Fruit fly (Drosophila melanogaster) whole organism, prepupa: Measurements from ENCODE around the gene CG5863.
"Not testable (repeated sequence)": the region's sequence is repeated elsewhere in the genome, so short reads cannot be mapped to it uniquely, and the experiment has no call there.

Experiments used
- CG15336 ChIP-seq: fragments of 200-800 bp; sonication (Bioruptor generic); IDR thresholded peaks from 2 replicates; pipeline ENCODE4 v1.3.6; 2022; ENCODE audit warnings: missing biosample characterization, missing genetic modification characterization
- CG1621 ChIP-seq: fragments of 200-800 bp; sonication (Bioruptor generic); optimal IDR thresholded peaks from 3 replicates; lab custom pipeline; 2018; ENCODE audit warnings: missing biosample characterization, mild to moderate bottlenecking, missing genetic modification characterization
- CG31627 ChIP-seq: fragments of 200-800 bp; sonication (Bioruptor generic); optimal IDR thresholded peaks from 3 replicates; lab custom pipeline; 2016; ENCODE audit warnings: missing biosample characterization, missing genetic modification characterization
- CG6854 ChIP-seq: fragments of 200-800 bp; sonication (Bioruptor generic); optimal IDR thresholded peaks from 2 replicates; lab custom pipeline; 2017; ENCODE audit warnings: missing biosample characterization, mild to moderate bottlenecking, missing genetic modification characterization
- Eip78C ChIP-seq: fragments of 200-800 bp; sonication (Bioruptor generic); peaks from one replicate; lab custom pipeline; 2016; ENCODE audit warnings: missing biosample characterization, missing genetic modification characterization
- Hr38 ChIP-seq: sonication (Bioruptor generic); optimal IDR thresholded peaks from 2 replicates; lab custom pipeline; 2016; ENCODE audit warnings: missing biosample characterization, missing genetic modification characterization
- Met ChIP-seq: fragments of 200-800 bp; sonication (Bioruptor generic); optimal IDR thresholded peaks from 3 replicates; lab custom pipeline; 2016; ENCODE audit warnings: missing biosample characterization, missing genetic modification characterization
- fkh ChIP-seq: fragments of 200-800 bp; sonication (Bioruptor generic); optimal IDR thresholded peaks from 3 replicates; lab custom pipeline; 2017; ENCODE audit warnings: missing biosample characterization, mild to moderate bottlenecking, missing genetic modification characterization, moderate library complexity
- pdm3 ChIP-seq: fragments of 200-800 bp; sonication (Bioruptor generic); optimal IDR thresholded peaks from 3 replicates; lab custom pipeline; 2016; ENCODE audit warnings: missing biosample characterization, missing genetic modification characterization
- svp ChIP-seq: fragments of 200-800 bp; sonication (Bioruptor generic); peaks from one replicate; lab custom pipeline; 2016; ENCODE audit warnings: missing biosample characterization, missing genetic modification characterization

CG5863 gene

dm6 chr3R:17449402-17449801 is 38.5 kb downstream of the CG5863 start:
- no peak for TF ChIP-seq CG15336 (GFP tag; lab: Robert Waterston, UW)
- no peak for TF ChIP-seq Hr38
- TF ChIP-seq pdm3: no peak
- TF ChIP-seq CG6854 (GFP tag; lab: Kevin White, UChicago): no peak
- TF ChIP-seq Eip78C (GFP tag; lab: Kevin White, UChicago): peak; percentile 34
- peak; percentile 6 for TF ChIP-seq CG31627 (GFP tag; lab: Kevin White, UChicago)
- no peak for TF ChIP-seq Met (GFP tag; lab: Kevin White, UChicago)

- TF ChIP-seq CG1621; fkh (GFP tag; lab: Kevin White, UChicago); svp: not testable (repeated sequence)
- TF ChIP-seq, all 60 proteins: peak for 0; not testable (repeated sequence) for 60
Observed at dm6 chr3R:17456676-17457075, 45.8 kb downstream of the CG5863 start, which contains the start of gene CG14330. Gene CG14330 (minus strand): TSS chr3R:17456776.
